Fruit fly (Drosophila melanogaster): ENCODE results near the gene gcm2.

DNA sequence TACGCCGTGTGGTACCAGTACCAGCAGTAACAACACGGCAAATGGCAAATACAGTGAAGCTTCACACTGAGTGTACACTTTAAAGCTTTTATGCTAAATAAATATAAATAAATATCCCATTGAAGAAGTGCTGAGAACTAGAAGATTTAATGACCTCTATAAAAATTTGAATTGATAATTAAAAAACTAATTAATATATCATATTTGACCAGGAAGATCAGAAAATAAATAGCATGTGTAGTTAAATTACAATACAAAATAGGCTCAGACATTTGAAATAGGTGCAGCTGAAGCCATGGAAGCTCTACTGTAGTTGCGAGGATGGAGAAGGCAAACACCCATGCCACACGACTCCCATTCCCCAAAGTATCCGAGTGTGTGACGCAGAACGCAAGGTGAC lies 43.8 kb upstream of the gcm2 start:
- no peak for TF ChIP-seq Smox (GFP tag; optimal IDR thresholded peaks at IDR 0.05)
- TF ChIP-seq CG16779 (tag; optimal IDR thresholded peaks at IDR 0.05): no peak
- TF ChIP-seq CG34406 (GFP tag; optimal IDR thresholded peaks at IDR 0.05): peak; percentile 13
- peak; percentile 13 for TF ChIP-seq CG11762 (GFP tag; optimal IDR thresholded peaks at IDR 0.05; ENCODE audit: insufficient read depth)
- TF ChIP-seq Hr38 (GFP tag; optimal IDR thresholded peaks at IDR 0.05): no peak
- no peak for TF ChIP-seq fd59A (GFP tag; optimal IDR thresholded peaks at IDR 0.05)
- peak; percentile 31 for TF ChIP-seq Ets96B (tag; optimal IDR thresholded peaks at IDR 0.05)
- TF ChIP-seq cyc (GFP tag; optimal IDR thresholded peaks at IDR 0.05): peak; percentile 2
- TF ChIP-seq svp (GFP tag): no peak
- peak; percentile 76 for TF ChIP-seq Hr4 (GFP tag; optimal IDR thresholded peaks at IDR 0.05)
- no peak for TF ChIP-seq CG9139 (GFP tag; optimal IDR thresholded peaks at IDR 0.05)
- peak; percentile 84 for TF ChIP-seq CG8119 (GFP tag; IDR thresholded peaks at IDR 0.05)
- TF ChIP-seq achi (GFP tag; optimal IDR thresholded peaks at IDR 0.05): peak; percentile 67

All from whole organism, prepupa.